Worm (Caenorhabditis elegans) whole organism, mixed stage, embryonic: ENCODE data around the gene K02C4.5.

ENCODE experiments used
- M03D4.4 ChIP-seq: sonication (generic microtip); optimal IDR thresholded peaks from 2 replicates; lab custom pipeline; 2017; ENCODE audit warnings: mild to moderate bottlenecking, missing genetic modification characterization, missing compliant biosample characterization
- elt-3 ChIP-seq: fragments of 150-350 bp; optimal IDR thresholded peaks from 2 replicates; lab custom pipeline; 2014; ENCODE audit warnings: missing biosample characterization, missing genetic modification characterization
- flh-1 ChIP-seq: fragments of 200-800 bp; sonication (Bioruptor generic); optimal IDR thresholded peaks from 2 replicates; lab custom pipeline; 2018; ENCODE audit warnings: mild to moderate bottlenecking, missing genetic modification characterization, moderate library complexity, missing compliant biosample characterization
- nhr-237 ChIP-seq: fragments of 150-350 bp; optimal IDR thresholded peaks from 2 replicates; lab custom pipeline; 2014; ENCODE audit warnings: missing biosample characterization, missing genetic modification characterization

ce11 chrII:8125439-8125838 is 47.2 kb downstream of the K02C4.5 start:
- TF ChIP-seq nhr-237 (tag; lab: Kevin White, UChicago), result no peak
- TF ChIP-seq M03D4.4 (tag; lab: Kevin White, UChicago), result no peak
- TF ChIP-seq flh-1 (GFP tag; lab: Kevin White, UChicago), result no peak
- no peak for TF ChIP-seq elt-3 (tag; lab: Kevin White, UChicago)
